Worm (Caenorhabditis elegans) whole organism, young adult: ENCODE measurements around the gene citk-1.

Experiments
- B0035.1 ChIP-seq: sonication (generic microtip); optimal IDR thresholded peaks from 2 replicates; lab custom pipeline; 2016; ENCODE audit warnings: missing genetic modification characterization, mild to moderate bottlenecking, missing compliant biosample characterization, missing genotype, missing genetic modification reagents
- pha-4 ChIP-seq: fragments of 150-350 bp; sonication (generic microtip); optimal IDR thresholded peaks from 2 replicates; lab custom pipeline; 2014; ENCODE audit warnings: missing biosample characterization, missing genetic modification reagents, missing genetic modification characterization

ce11 chrII:13954077-13954476 is 45.4 kb downstream of the citk-1 start:
- TF ChIP-seq B0035.1 (tag; lab: Kevin White, UChicago) (no peak), pha-4 (no peak)
